Worm (Caenorhabditis elegans): ENCODE data around the gene T01B4.3.
A peak's percentile ranks its signal among the peaks of the same experiment; 100 is the strongest.

Gene T01B4.3

DNA sequence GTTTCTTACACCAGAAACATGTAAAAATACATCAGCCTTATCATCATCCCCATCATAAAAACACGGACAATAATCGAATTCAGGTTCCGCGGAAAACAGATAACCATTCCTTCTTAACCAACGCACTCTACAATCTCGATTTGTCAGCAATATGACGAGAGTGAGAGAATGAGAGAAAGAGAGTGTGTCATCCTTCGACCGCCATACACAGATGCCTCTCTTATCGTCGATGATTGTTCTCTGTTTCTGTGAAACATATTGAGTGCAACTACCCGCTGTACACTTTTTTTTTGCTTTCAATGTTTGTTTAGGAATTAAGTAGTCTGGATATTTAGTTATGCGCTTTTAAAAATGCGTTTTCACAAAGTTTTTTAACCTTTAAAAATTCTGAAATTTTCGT lies 31.5 kb upstream of the T01B4.3 start (continued):
- TF ChIP-seq nhr-12 (tag; optimal IDR thresholded peaks at IDR 0.05) = no peak
- TF ChIP-seq egl-13 (tag; optimal IDR thresholded peaks at IDR 0.05) = no peak
- TF ChIP-seq dsc-1 (tag; optimal IDR thresholded peaks at IDR 0.05) = no peak
- TF ChIP-seq pqm-1 (tag; optimal IDR thresholded peaks at IDR 0.05) = no peak
- TF ChIP-seq nhr-85 (tag) = peak; percentile 67
- no peak for TF ChIP-seq nhr-47 (tag; optimal IDR thresholded peaks at IDR 0.05)
- TF ChIP-seq ceh-63 (GFP tag; optimal IDR thresholded peaks at IDR 0.05) = no peak
- TF ChIP-seq nhr-28 (tag; optimal IDR thresholded peaks at IDR 0.05) = no peak
- no peak for TF ChIP-seq lin-15B (tag; optimal IDR thresholded peaks at IDR 0.05)
- TF ChIP-seq pag-3 (tag; optimal IDR thresholded peaks at IDR 0.05; ENCODE audit: borderline replicate concordance, insufficient read depth) = no peak
- TF ChIP-seq snpc-4 (tag; optimal IDR thresholded peaks at IDR 0.05) = no peak
- TF ChIP-seq C34B4.2 (tag; optimal IDR thresholded peaks at IDR 0.05) = no peak
- TF ChIP-seq mdl-1 (tag; optimal IDR thresholded peaks at IDR 0.05) = peak in 1 of 2 experiments; percentile 57
- no peak for TF ChIP-seq ets-5 (GFP tag; IDR thresholded peaks at IDR 0.05)
- no peak for TF ChIP-seq xbp-1 (tag; optimal IDR thresholded peaks at IDR 0.05)
- peak; percentile 75 for TF ChIP-seq lin-14 (GFP tag; optimal IDR thresholded peaks at IDR 0.05)
- TF ChIP-seq ztf-4 (tag; optimal IDR thresholded peaks at IDR 0.05) = no peak
- no peak for TF ChIP-seq tlp-1 (tag; optimal IDR thresholded peaks at IDR 0.05)
- peak; percentile 93 for TF ChIP-seq elt-2 (tag; optimal IDR thresholded peaks at IDR 0.05)
- no peak for TF ChIP-seq unc-130 (tag; optimal IDR thresholded peaks at IDR 0.05)
- no peak for TF ChIP-seq unc-30 (tag; optimal IDR thresholded peaks at IDR 0.05)
- no peak for TF ChIP-seq hlh-4 (tag; optimal IDR thresholded peaks at IDR 0.05)
- no peak for TF ChIP-seq zip-4 (GFP tag; optimal IDR thresholded peaks at IDR 0.05)
- no peak for TF ChIP-seq vab-15 (tag; optimal IDR thresholded peaks at IDR 0.05)
- peak; percentile 87 for TF ChIP-seq skn-1 (tag; optimal IDR thresholded peaks at IDR 0.05)
- TF ChIP-seq lsy-2 (tag; optimal IDR thresholded peaks at IDR 0.05) = peak in 1 of 2 experiments; percentile 11
- no peak for TF ChIP-seq rnt-1 (tag; optimal IDR thresholded peaks at IDR 0.05)
- no peak for TF ChIP-seq nhr-11 (tag; optimal IDR thresholded peaks at IDR 0.05)
- no peak for TF ChIP-seq nhr-76 (tag; optimal IDR thresholded peaks at IDR 0.05)
- no peak for TF ChIP-seq alr-1 (tag; optimal IDR thresholded peaks at IDR 0.05; ENCODE audit: borderline replicate concordance)
- TF ChIP-seq C16A3.4 (tag; optimal IDR thresholded peaks at IDR 0.05) = peak; percentile 54
- TF ChIP-seq fos-1 (tag; optimal IDR thresholded peaks at IDR 0.05) = no peak
- TF ChIP-seq egl-27 (tag; optimal IDR thresholded peaks at IDR 0.05) = no peak
- TF ChIP-seq snu-23 (GFP tag; optimal IDR thresholded peaks at IDR 0.05) = peak; percentile 63
- no peak for TF ChIP-seq mab-9 (GFP tag; IDR thresholded peaks at IDR 0.05)
- peak in 2 of 6 experiments; percentile 64 to 85 for TF ChIP-seq elt-3 (tag; optimal IDR thresholded peaks at IDR 0.05)
- no peak for TF ChIP-seq pax-3 (tag; optimal IDR thresholded peaks at IDR 0.05)

DNA sequence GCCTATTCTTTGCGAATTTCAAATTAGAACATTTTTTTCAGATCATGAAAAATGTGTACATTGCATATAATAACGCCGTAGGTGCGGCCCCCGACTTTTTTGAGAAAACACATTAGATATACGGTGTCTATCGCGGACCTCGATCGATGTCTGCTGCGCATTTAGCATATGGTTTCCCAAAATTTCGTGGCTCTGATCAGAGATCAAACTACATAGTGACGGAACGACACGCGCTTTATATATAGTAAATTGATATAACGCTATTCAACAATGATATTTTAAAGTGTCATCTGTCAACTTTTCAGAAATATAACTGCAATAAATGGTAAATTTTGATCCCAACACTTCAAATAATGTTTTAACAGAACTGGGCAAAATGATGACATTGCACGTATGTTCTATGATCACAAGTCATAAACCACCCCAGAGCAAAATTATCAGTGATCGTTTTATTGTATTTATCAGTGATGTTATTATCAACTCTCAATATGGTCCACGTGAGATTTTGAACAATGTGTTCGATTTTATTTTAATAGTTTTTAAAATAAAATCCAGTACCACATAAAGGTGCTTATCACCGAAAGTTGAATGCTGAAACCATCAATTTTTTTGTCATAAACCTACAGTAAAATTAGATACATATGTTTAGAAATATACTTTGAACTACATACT lies 28.8 kb upstream of the T01B4.3 start:
- no peak for TF ChIP-seq vab-15 (tag; optimal IDR thresholded peaks at IDR 0.05)
- no peak for TF ChIP-seq rnt-1 (tag; optimal IDR thresholded peaks at IDR 0.05)
- no peak for TF ChIP-seq dpl-1 (GFP tag; optimal IDR thresholded peaks at IDR 0.05)
- TF ChIP-seq lin-35 (GFP tag; optimal IDR thresholded peaks at IDR 0.05) = peak in 1 of 2 experiments; percentile 22
- TF ChIP-seq tbx-2 (tag; optimal IDR thresholded peaks at IDR 0.05) = no peak
- TF ChIP-seq nhr-71 (tag; optimal IDR thresholded peaks at IDR 0.05) = peak; percentile 18
- TF ChIP-seq nhr-90 (tag; optimal IDR thresholded peaks at IDR 0.05; ENCODE audit: poor library complexity) = peak; percentile 1
- TF ChIP-seq nhr-19 (GFP tag; conservative IDR thresholded peaks at IDR 0.05) = no peak
- no peak for TF ChIP-seq unc-62 (GFP tag; optimal IDR thresholded peaks at IDR 0.05)
- TF ChIP-seq sup-37 (GFP tag; optimal IDR thresholded peaks at IDR 0.05) = no peak
- no peak for TF ChIP-seq fkh-10 (GFP tag; optimal IDR thresholded peaks at IDR 0.05)
- TF ChIP-seq unc-30 (tag; optimal IDR thresholded peaks at IDR 0.05) = no peak
- no peak for TF ChIP-seq nhr-28 (tag; optimal IDR thresholded peaks at IDR 0.05)
- TF ChIP-seq zag-1 (tag; optimal IDR thresholded peaks at IDR 0.05) = no peak
- TF ChIP-seq hlh-17 (GFP tag; optimal IDR thresholded peaks at IDR 0.05; ENCODE audit: borderline replicate concordance) = no peak
- TF ChIP-seq irx-1 (tag; optimal IDR thresholded peaks at IDR 0.05) = no peak
- no peak for TF ChIP-seq unc-86 (tag; optimal IDR thresholded peaks at IDR 0.05)
- no peak for TF ChIP-seq elt-3 (tag; optimal IDR thresholded peaks at IDR 0.05)
- TF ChIP-seq hpl-2 (GFP tag; optimal IDR thresholded peaks at IDR 0.05) = no peak
- no peak for TF ChIP-seq swsn-7 (tag; optimal IDR thresholded peaks at IDR 0.05)
- TF ChIP-seq lsy-2 (tag; optimal IDR thresholded peaks at IDR 0.05) = no peak
- no peak for TF ChIP-seq nhr-85 (tag)
- TF ChIP-seq egl-27 (tag; optimal IDR thresholded peaks at IDR 0.05) = no peak

Data from whole organism, L1 larva.